Worm (Caenorhabditis elegans) whole organism, young adult: ENCODE data around the gene idpc-5.
A peak's percentile ranks its signal among the peaks of the same experiment; 100 is the strongest.

Experiments
- B0261.1 ChIP-seq: sonication (generic microtip); optimal IDR thresholded peaks from 2 replicates; lab custom pipeline; 2016; ENCODE audit warnings: mild to moderate bottlenecking, missing genetic modification characterization, moderate library complexity, missing compliant biosample characterization
- B0336.3 ChIP-seq: fragments of 200-800 bp; sonication (Bioruptor generic); IDR thresholded peaks from 2 replicates; pipeline ENCODE4 v1.3.6; 2022; ENCODE audit warnings: missing genetic modification characterization, missing compliant biosample characterization
- C06A6.2 ChIP-seq: fragments of 200-800 bp; sonication (Bioruptor generic); conservative IDR thresholded peaks from 2 replicates; pipeline ENCODE4 v1.3.6; 2022; ENCODE audit warnings: missing genetic modification characterization, missing compliant biosample characterization
- D2030.7 ChIP-seq: fragments of 200-800 bp; sonication (Bioruptor generic); IDR thresholded peaks from 2 replicates; pipeline ENCODE4 v1.3.6; 2022; ENCODE audit warnings: missing genetic modification reagents, missing genetic modification characterization, missing compliant biosample characterization
- F49E8.2 ChIP-seq: sonication (generic microtip); optimal IDR thresholded peaks from 3 replicates; lab custom pipeline; 2017; ENCODE audit warnings: missing genetic modification characterization, mild to moderate bottlenecking, missing compliant biosample characterization, antibody characterized with exemption, moderate library complexity; ENCODE audit not compliant: insufficient read depth
- F52B5.7 ChIP-seq: sonication (generic microtip); optimal IDR thresholded peaks from 2 replicates; lab custom pipeline; 2016; ENCODE audit warnings: mild to moderate bottlenecking, missing genetic modification characterization, missing compliant biosample characterization
- K11D2.4 ChIP-seq: fragments of 200-800 bp; sonication (Bioruptor generic); IDR thresholded peaks from 2 replicates; pipeline ENCODE4 v1.3.6; 2022; ENCODE audit warnings: missing genetic modification reagents, missing genetic modification characterization, missing compliant biosample characterization
- Y53F4B.3 ChIP-seq: fragments of 200-800 bp; sonication (Bioruptor generic); IDR thresholded peaks from 2 replicates; pipeline ENCODE4 v1.3.6; 2022; ENCODE audit warnings: missing genetic modification reagents, missing genetic modification characterization, missing compliant biosample characterization
- Y79H2A.3 ChIP-seq: fragments of 200-800 bp; sonication (Bioruptor generic); conservative IDR thresholded peaks from 2 replicates; pipeline ENCODE4 v1.3.6; 2022; ENCODE audit warnings: missing genetic modification reagents, missing genetic modification characterization, missing compliant biosample characterization
- ama-1 ChIP-seq, 3 experiments: fragments of 150-350 bp in 1 of 3; sonication (generic microtip) in 2 of 3; optimal IDR thresholded peaks; 2 replicates each; lab custom pipeline; 2014 to 2018; ENCODE audit warnings: missing biosample characterization in 2 of 3, missing genetic modification characterization in 2 of 3, missing genetic modification reagents in 2 of 3
- aptf-3 ChIP-seq: fragments of 200-800 bp; sonication (Bioruptor generic); IDR thresholded peaks from 2 replicates; pipeline ENCODE4 v1.3.6; 2022; ENCODE audit warnings: missing genetic modification characterization, missing compliant biosample characterization
- athp-1 ChIP-seq: sonication (generic microtip); optimal IDR thresholded peaks from 2 replicates; lab custom pipeline; 2017; ENCODE audit warnings: mild to moderate bottlenecking, missing genetic modification characterization, missing compliant biosample characterization
- attf-3 ChIP-seq: fragments of 200-800 bp; sonication (Bioruptor generic); conservative IDR thresholded peaks from 2 replicates; pipeline ENCODE4 v1.3.6; 2022; ENCODE audit warnings: missing genetic modification reagents, missing genetic modification characterization, missing compliant biosample characterization
- attf-5 ChIP-seq: fragments of 200-800 bp; sonication (Bioruptor generic); optimal IDR thresholded peaks from 2 replicates; lab custom pipeline; 2018; ENCODE audit warnings: mild to moderate bottlenecking, missing genetic modification characterization, missing compliant biosample characterization
- bed-1 ChIP-seq: fragments of 200-800 bp; sonication (Bioruptor generic); IDR thresholded peaks from 2 replicates; pipeline ENCODE4 v1.3.6; 2022; ENCODE audit warnings: missing genetic modification reagents, missing genetic modification characterization, missing compliant biosample characterization
- bed-2 ChIP-seq: fragments of 200-800 bp; sonication (Bioruptor generic); IDR thresholded peaks from 2 replicates; pipeline ENCODE4 v1.3.6; 2022; ENCODE audit warnings: missing genetic modification reagents, missing genetic modification characterization, missing compliant biosample characterization
- cebp-2 ChIP-seq: fragments of 200-800 bp; sonication (Bioruptor generic); IDR thresholded peaks from 2 replicates; pipeline ENCODE4 v1.3.6; 2022; ENCODE audit warnings: missing genetic modification characterization, missing compliant biosample characterization
- ceh-27 ChIP-seq: fragments of 200-800 bp; sonication (Bioruptor generic); optimal IDR thresholded peaks from 2 replicates; lab custom pipeline; 2018; ENCODE audit warnings: mild to moderate bottlenecking, missing genetic modification characterization, moderate library complexity, missing compliant biosample characterization
- chd-7 ChIP-seq: sonication (generic microtip); optimal IDR thresholded peaks from 2 replicates; lab custom pipeline; 2016; ENCODE audit warnings: mild to moderate bottlenecking, missing genetic modification characterization, moderate library complexity, missing compliant biosample characterization
- dpl-1 ChIP-seq: fragments of 150-350 bp; optimal IDR thresholded peaks from 2 replicates; lab custom pipeline; 2014; ENCODE audit warnings: missing biosample characterization, missing genetic modification reagents, missing genetic modification characterization
- egl-18 ChIP-seq: fragments of 200-800 bp; sonication (Bioruptor generic); IDR thresholded peaks from 2 replicates; pipeline ENCODE4 v1.3.6; 2022; ENCODE audit warnings: missing genetic modification reagents, missing genetic modification characterization, missing compliant biosample characterization
- egrh-3 ChIP-seq: fragments of 200-800 bp; sonication (Bioruptor generic); IDR thresholded peaks from 2 replicates; pipeline ENCODE4 v1.3.6; 2022; ENCODE audit warnings: missing genetic modification reagents, missing genetic modification characterization, missing compliant biosample characterization
- him-1 ChIP-seq: sonication (generic microtip); optimal IDR thresholded peaks from 2 replicates; lab custom pipeline; 2016; ENCODE audit warnings: missing genotype, missing genetic modification reagents, missing genetic modification characterization, missing compliant biosample characterization
- hmg-1.2 ChIP-seq: fragments of 200-800 bp; sonication (Bioruptor generic); IDR thresholded peaks from 2 replicates; pipeline ENCODE4 v1.3.6; 2022; ENCODE audit warnings: missing genetic modification reagents, missing genetic modification characterization, missing compliant biosample characterization
- hrde-1 ChIP-seq: sonication (generic microtip); optimal IDR thresholded peaks from 2 replicates; lab custom pipeline; 2016; ENCODE audit warnings: missing genetic modification characterization, mild to moderate bottlenecking, missing compliant biosample characterization, moderate library complexity, missing genotype, missing genetic modification reagents, borderline replicate concordance
- lin-26 ChIP-seq: fragments of 200-800 bp; sonication (Bioruptor generic); IDR thresholded peaks from 2 replicates; pipeline ENCODE4 v1.3.6; 2022; ENCODE audit warnings: missing genetic modification reagents, missing genetic modification characterization, missing compliant biosample characterization
- lin-54 ChIP-seq: fragments of 200-800 bp; sonication (Bioruptor generic); optimal IDR thresholded peaks from 2 replicates; lab custom pipeline; 2018; ENCODE audit warnings: mild to moderate bottlenecking, missing genetic modification characterization, missing compliant biosample characterization
- madf-3 ChIP-seq: fragments of 200-800 bp; sonication (Bioruptor generic); IDR thresholded peaks from 2 replicates; pipeline ENCODE4 v1.3.6; 2022; ENCODE audit warnings: missing genetic modification reagents, missing genetic modification characterization, missing compliant biosample characterization
- madf-8 ChIP-seq: fragments of 200-800 bp; sonication (Bioruptor generic); conservative IDR thresholded peaks from 2 replicates; pipeline ENCODE4 v1.3.6; 2022; ENCODE audit warnings: missing genetic modification reagents, missing genetic modification characterization, missing compliant biosample characterization
- mel-28 ChIP-seq: sonication (generic microtip); optimal IDR thresholded peaks from 2 replicates; lab custom pipeline; 2016; ENCODE audit warnings: borderline replicate concordance, mild to moderate bottlenecking, missing genetic modification characterization, missing compliant biosample characterization
- mes-4 ChIP-seq: sonication (generic microtip); optimal IDR thresholded peaks from 2 replicates; lab custom pipeline; 2016; ENCODE audit warnings: missing genotype, missing genetic modification characterization, missing compliant biosample characterization
- nfya-1 ChIP-seq: sonication (generic microtip); optimal IDR thresholded peaks from 2 replicates; lab custom pipeline; 2017; ENCODE audit warnings: antibody characterized with exemption, missing compliant biosample characterization, missing genetic modification characterization, borderline replicate concordance; ENCODE audit not compliant: insufficient read depth
- nfyb-1 ChIP-seq: fragments of 200-800 bp; sonication (Bioruptor generic); IDR thresholded peaks from 2 replicates; pipeline ENCODE4 v1.3.6; 2022; ENCODE audit warnings: missing genetic modification reagents, missing genetic modification characterization, missing compliant biosample characterization
- nhr-120 ChIP-seq: fragments of 200-800 bp; sonication (Bioruptor generic); IDR thresholded peaks from 2 replicates; pipeline ENCODE4 v1.3.6; 2022; ENCODE audit warnings: missing genetic modification characterization, missing compliant biosample characterization
- nhr-80 ChIP-seq: sonication (generic microtip); optimal IDR thresholded peaks from 2 replicates; lab custom pipeline; 2016; ENCODE audit warnings: missing genetic modification characterization, missing compliant biosample characterization
- pbrm-1 ChIP-seq: fragments of 200-800 bp; sonication (Bioruptor generic); IDR thresholded peaks from 2 replicates; pipeline ENCODE4 v1.3.6; 2022; ENCODE audit warnings: missing genetic modification reagents, missing genetic modification characterization, missing compliant biosample characterization
- pha-4 ChIP-seq: fragments of 150-350 bp; sonication (generic microtip); optimal IDR thresholded peaks from 2 replicates; lab custom pipeline; 2014; ENCODE audit warnings: missing biosample characterization, missing genetic modification reagents, missing genetic modification characterization
- unc-130 ChIP-seq: sonication (generic microtip); optimal IDR thresholded peaks from 2 replicates; lab custom pipeline; 2016; ENCODE audit warnings: missing genetic modification reagents, missing genetic modification characterization, missing compliant biosample characterization
- zfh-2 ChIP-seq: fragments of 200-800 bp; sonication (Bioruptor generic); conservative IDR thresholded peaks from 2 replicates; pipeline ENCODE4 v1.3.6; 2022; ENCODE audit warnings: missing genetic modification reagents, missing genetic modification characterization, missing compliant biosample characterization
- ztf-22 ChIP-seq: fragments of 200-800 bp; sonication (Bioruptor generic); optimal IDR thresholded peaks from 2 replicates; lab custom pipeline; 2018; ENCODE audit warnings: mild to moderate bottlenecking, missing genetic modification characterization, moderate library complexity, missing compliant biosample characterization

The idpc-5 gene

DNA sequence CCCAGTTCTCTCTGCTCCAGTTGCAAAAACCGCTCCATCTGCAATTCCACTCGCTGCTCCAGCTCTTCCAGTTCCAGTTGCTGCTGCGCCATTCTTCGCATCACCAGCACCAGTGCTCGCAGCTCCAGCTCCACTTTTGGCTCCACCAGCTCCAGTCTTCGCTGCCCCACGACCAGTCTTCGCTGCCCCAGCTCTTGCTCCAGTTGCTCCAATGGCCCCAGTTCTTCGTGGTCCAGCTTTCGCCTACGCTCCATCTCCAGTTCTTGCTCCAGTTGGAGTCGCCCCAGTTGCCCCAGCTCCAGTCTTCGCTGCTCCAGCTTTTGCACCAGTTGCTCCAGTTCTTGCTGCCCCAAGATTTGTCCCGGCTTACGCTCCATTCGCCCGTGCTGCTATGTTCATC, 2.3 kb downstream of the idpc-5 start:
- 0 out of 2 replicates have a peak, but pooled peaks have one; percentile 41 for TF ChIP-seq nhr-120
- no peak for TF ChIP-seq bed-1 (GFP tag; lab: Robert Waterston, UW)
- 0 out of 2 replicates have a peak, but pooled peaks have one; percentile 61 for TF ChIP-seq aptf-3
- TF ChIP-seq nfyb-1 (GFP tag; lab: Robert Waterston, UW), result 0 out of 2 replicates have a peak, but pooled peaks have one; percentile 35
- TF ChIP-seq pha-4 (tag; lab: Kevin White, UChicago), result no peak
- no peak for TF ChIP-seq C06A6.2 (GFP tag; lab: Robert Waterston, UW)
- TF ChIP-seq madf-3, result 0 out of 2 replicates have a peak, but pooled peaks have one; percentile 23
- TF ChIP-seq ama-1 (optimal IDR thresholded peaks at IDR 0.05; lab: Kevin White, UChicago), result no peak
- no peak for TF ChIP-seq ama-1 (GFP tag; optimal IDR thresholded peaks at IDR 0.05; lab: Kevin White, UChicago)
- peak; percentile 84 for TF ChIP-seq zfh-2 (GFP tag; lab: Robert Waterston, UW)
- TF ChIP-seq ztf-22 (GFP tag; lab: Kevin White, UChicago), result no peak
- TF ChIP-seq attf-3 (GFP tag; lab: Robert Waterston, UW), result no peak
- no peak for TF ChIP-seq K11D2.4 (GFP tag; lab: Robert Waterston, UW)
- peak; percentile 86 for TF ChIP-seq egrh-3 (GFP tag; lab: Robert Waterston, UW)
- TF ChIP-seq, all 124 proteins: peak for 6

DNA sequence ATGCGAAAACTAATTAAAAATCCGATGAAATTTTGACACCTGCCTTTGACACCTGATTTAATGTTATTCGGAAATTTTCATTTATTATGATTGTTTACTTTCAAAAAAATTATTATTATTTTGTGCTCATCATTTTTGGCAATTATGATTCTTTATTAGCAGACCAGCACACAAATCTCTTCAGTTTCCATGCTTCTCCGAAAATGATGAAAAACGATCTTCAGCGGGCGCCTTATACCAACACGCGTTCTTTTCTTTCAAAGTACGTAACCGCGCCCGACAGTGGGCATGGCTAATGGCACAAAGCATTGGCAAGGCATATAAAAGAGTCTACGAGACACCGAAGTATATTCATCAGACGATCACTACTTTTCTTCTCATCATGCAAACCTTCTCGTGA, 2.9 kb downstream of the idpc-5 start, which contains the start of gene idpc-6:
Gene idpc-6, plus strand, starts transcription at position 301 of the 400 bp plus-strand sequence.
- TF ChIP-seq him-1 (tag; lab: Kevin White, UChicago), result no peak
- no peak for TF ChIP-seq attf-5 (GFP tag; lab: Kevin White, UChicago)
- TF ChIP-seq D2030.7 (GFP tag; lab: Robert Waterston, UW), result no peak
- TF ChIP-seq madf-8 (GFP tag; lab: Robert Waterston, UW), result no peak
- TF ChIP-seq mes-4, result no peak
- no peak for TF ChIP-seq dpl-1 (GFP tag; lab: Kevin White, UChicago)
- no peak for TF ChIP-seq unc-130 (GFP tag; lab: Kevin White, UChicago)
- TF ChIP-seq Y79H2A.3 (GFP tag; lab: Robert Waterston, UW), result no peak
- TF ChIP-seq ceh-27, result no peak
- TF ChIP-seq hrde-1, result no peak
- TF ChIP-seq Y53F4B.3, result no peak
- no peak for TF ChIP-seq B0336.3 (GFP tag; lab: Robert Waterston, UW)
- TF ChIP-seq K11D2.4 (GFP tag; lab: Robert Waterston, UW), result no peak
- no peak for TF ChIP-seq nhr-80 (tag; lab: Kevin White, UChicago)
- no peak for TF ChIP-seq athp-1 (tag; lab: Kevin White, UChicago)

DNA sequence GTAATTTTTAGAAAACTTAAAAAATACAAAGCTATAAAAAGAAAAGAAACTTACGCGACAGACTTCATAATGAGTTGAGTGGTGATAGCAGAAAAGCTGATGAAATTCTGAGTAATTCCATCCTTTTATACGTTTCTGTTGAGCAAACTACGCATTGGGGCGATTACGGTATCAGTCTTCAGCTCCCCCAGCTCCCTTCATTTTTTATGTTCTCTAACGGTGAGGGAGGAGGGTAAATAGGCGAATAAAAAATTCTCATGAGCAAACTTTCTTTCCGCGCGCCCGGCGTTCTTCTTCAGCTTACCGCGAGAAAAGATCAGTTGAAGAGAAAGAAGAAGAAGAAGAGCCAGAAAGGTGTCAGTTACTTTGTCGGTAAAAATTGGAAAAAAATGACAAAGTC, 3.8 kb downstream of the idpc-5 start, which contains the start of gene idpc-7:
Gene idpc-7, minus strand, starts transcription at position 101 of the 400 bp plus-strand sequence.
- TF ChIP-seq nfya-1 (tag; lab: Kevin White, UChicago), result no peak
- TF ChIP-seq B0261.1 (tag; lab: Kevin White, UChicago), result no peak
- no peak for TF ChIP-seq nhr-120
- TF ChIP-seq bed-2 (GFP tag; lab: Robert Waterston, UW), result no peak
- TF ChIP-seq mel-28, result no peak
- TF ChIP-seq hmg-1.2 (GFP tag; lab: Robert Waterston, UW), result no peak
- TF ChIP-seq B0336.3 (GFP tag; lab: Robert Waterston, UW), result no peak
- TF ChIP-seq pbrm-1, result no peak
- no peak for TF ChIP-seq F49E8.2 (tag; lab: Kevin White, UChicago)

DNA sequence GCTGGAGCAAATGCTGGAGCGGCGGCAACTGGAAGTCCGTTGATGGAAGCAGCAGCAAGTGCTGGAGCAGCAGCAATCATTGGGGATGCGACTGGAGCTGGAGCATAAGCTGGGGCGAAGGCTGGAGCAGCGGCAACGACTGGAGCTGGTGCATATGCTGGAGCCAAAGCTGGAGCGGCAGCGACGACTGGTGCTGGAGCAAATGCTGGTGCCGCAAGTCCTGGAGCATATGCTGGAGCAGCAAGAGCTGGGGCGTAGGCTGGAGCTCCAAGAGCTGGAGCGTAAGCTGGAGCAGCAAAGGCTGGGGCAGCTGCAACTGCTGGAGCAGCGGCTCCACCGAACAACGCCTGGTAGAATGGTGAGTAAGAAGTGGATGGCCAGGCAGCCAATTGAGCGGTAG, 4.3 kb downstream of the idpc-5 start:
- TF ChIP-seq chd-7 (tag; lab: Kevin White, UChicago), result peak; percentile 40
- 0 out of 2 replicates have a peak, but pooled peaks have one; percentile 38 for TF ChIP-seq egl-18 (GFP tag; lab: Robert Waterston, UW)
- TF ChIP-seq lin-54 (GFP tag; lab: Kevin White, UChicago), result no peak
- peak; percentile 96 for TF ChIP-seq zfh-2 (GFP tag; lab: Robert Waterston, UW)
- TF ChIP-seq F52B5.7 (tag; lab: Kevin White, UChicago), result peak; percentile 18
- TF ChIP-seq lin-26, result peak; percentile 53; the same call in 1 of the 2 replicates
- TF ChIP-seq egrh-3 (GFP tag; lab: Robert Waterston, UW), result peak; percentile 92
- TF ChIP-seq nhr-80 (tag; lab: Kevin White, UChicago), result no peak
- TF ChIP-seq cebp-2 (GFP tag; lab: Robert Waterston, UW), result no peak
